Fruit fly (Drosophila melanogaster): ENCODE data around the gene CG14262.

Gene CG14262

dm6 chr3R:27274533-27275447 lies 9.6 kb upstream of the CG14262 start, which contains the start of gene CG5938 (continued):
- TF ChIP-seq CG12942 (GFP tag; optimal IDR thresholded peaks at IDR 0.05) (no peak), Doc2 (GFP tag; IDR thresholded peaks at IDR 0.05) (no peak), CG4854 (GFP tag; optimal IDR thresholded peaks at IDR 0.05) (peak; percentile 4), prd (optimal IDR thresholded peaks at IDR 0.05) (no peak), prd (GFP tag; IDR thresholded peaks at IDR 0.05) (peak; percentile 50; the same call in 1 of the 3 replicates), CG31365 (tag; optimal IDR thresholded peaks at IDR 0.05) (no peak), CG8924 (tag; optimal IDR thresholded peaks at IDR 0.05) (peak; percentile 9), E2f1 (GFP tag; IDR thresholded peaks at IDR 0.05) (no peak), tll (GFP tag; optimal IDR thresholded peaks at IDR 0.05) (peak in 1 of 2 experiments; percentile 76), Hmx (GFP tag; optimal IDR thresholded peaks at IDR 0.05) (no peak), ssp (GFP tag; IDR thresholded peaks at IDR 0.05) (no peak), sr (GFP tag; IDR thresholded peaks at IDR 0.05) (peak; percentile 85), dan (GFP tag; IDR thresholded peaks at IDR 0.05) (no peak), yki (optimal IDR thresholded peaks at IDR 0.05) (no peak), CG9609 (GFP tag; optimal IDR thresholded peaks at IDR 0.05) (no peak), CG12769 (tag; optimal IDR thresholded peaks at IDR 0.05) (no peak), Hr39 (optimal IDR thresholded peaks at IDR 0.05) (no peak), sqz (GFP tag; optimal IDR thresholded peaks at IDR 0.05) (no peak), CG4707 (GFP tag; optimal IDR thresholded peaks at IDR 0.05) (no peak), exex (tag; optimal IDR thresholded peaks at IDR 0.05) (no peak), CG10274 (GFP tag; optimal IDR thresholded peaks at IDR 0.05) (no peak), CG5953 (GFP tag; IDR thresholded peaks at IDR 0.05) (no peak), CG4328 (GFP tag; optimal IDR thresholded peaks at IDR 0.05) (no peak), kay (GFP tag; optimal IDR thresholded peaks at IDR 0.05) (no peak), gsb-n (tag; optimal IDR thresholded peaks at IDR 0.05) (no peak), ash1 (GFP tag; optimal IDR thresholded peaks at IDR 0.05) (no peak), HmgZ (tag; optimal IDR thresholded peaks at IDR 0.05) (peak; percentile 55), CG10654 (GFP tag; optimal IDR thresholded peaks at IDR 0.05) (peak; percentile 0), CG43689 (GFP tag; IDR thresholded peaks at IDR 0.05) (no peak), ind (GFP tag; optimal IDR thresholded peaks at IDR 0.05) (peak; percentile 14), Pdp1 (GFP tag; optimal IDR thresholded peaks at IDR 0.05) (peak in 1 of 2 experiments; percentile 77), Hr3 (GFP tag; optimal IDR thresholded peaks at IDR 0.05) (peak; percentile 24), CG8944 (GFP tag; optimal IDR thresholded peaks at IDR 0.05) (no peak), CG2202 (tag; optimal IDR thresholded peaks at IDR 0.05) (no peak), Abd-B (GFP tag; optimal IDR thresholded peaks at IDR 0.05) (peak; percentile 25), sna (GFP tag; IDR thresholded peaks at IDR 0.05; ENCODE audit: partially characterized antibody) (no peak), Dref (GFP tag; IDR thresholded peaks at IDR 0.05) (no peak), gce (GFP tag; IDR thresholded peaks at IDR 0.05) (no peak), Bdp1 (GFP tag; optimal IDR thresholded peaks at IDR 0.05) (no peak), Hr78 (GFP tag; optimal IDR thresholded peaks at IDR 0.05) (no peak), pros (GFP tag; optimal IDR thresholded peaks at IDR 0.05) (no peak), Gsc (GFP tag; IDR thresholded peaks at IDR 0.05) (no peak), nau (GFP tag; optimal IDR thresholded peaks at IDR 0.05) (no peak), Asciz (GFP tag; optimal IDR thresholded peaks at IDR 0.05) (no peak), CG14050 (GFP tag; IDR thresholded peaks at IDR 0.05) (no peak), NC2α (GFP tag; optimal IDR thresholded peaks at IDR 0.05) (no peak), CG34224 (GFP tag; IDR thresholded peaks at IDR 0.05; ENCODE audit: partially characterized antibody) (peak; percentile 38; the same call in 2 of the 3 replicates), CG3065 (GFP tag; optimal IDR thresholded peaks at IDR 0.05) (no peak), lab (GFP tag; optimal IDR thresholded peaks at IDR 0.05) (peak; percentile 46), CG1024 (GFP tag; IDR thresholded peaks at IDR 0.05) (no peak)
